Worm (Caenorhabditis elegans) whole organism, L1 larva: ENCODE results near the gene F10C2.3.

ENCODE experiments used
- C34B4.2 ChIP-seq: sonication (generic microtip); optimal IDR thresholded peaks from 2 replicates; lab custom pipeline; 2017; ENCODE audit warnings: mild to moderate bottlenecking, missing genetic modification characterization, missing compliant biosample characterization
- aha-1 ChIP-seq: fragments of 150-350 bp; optimal IDR thresholded peaks from 2 replicates; lab custom pipeline; 2014; ENCODE audit warnings: missing biosample characterization, missing genetic modification characterization
- alr-1 ChIP-seq: fragments of 200-800 bp; sonication (Bioruptor generic); optimal IDR thresholded peaks from 2 replicates; lab custom pipeline; 2018; ENCODE audit warnings: borderline replicate concordance, mild to moderate bottlenecking, missing genetic modification characterization, missing compliant biosample characterization
- aly-2 ChIP-seq: fragments of 150-350 bp; optimal IDR thresholded peaks from 2 replicates; lab custom pipeline; 2014; ENCODE audit warnings: missing biosample characterization, missing genetic modification characterization
- ceh-63 ChIP-seq: fragments of 200-800 bp; sonication (Bioruptor generic); optimal IDR thresholded peaks from 2 replicates; lab custom pipeline; 2018; ENCODE audit warnings: mild to moderate bottlenecking, missing genetic modification characterization, missing compliant biosample characterization
- ceh-8 ChIP-seq: fragments of 200-800 bp; sonication (Bioruptor generic); optimal IDR thresholded peaks from 2 replicates; lab custom pipeline; 2018; ENCODE audit warnings: mild to moderate bottlenecking, missing genetic modification characterization, moderate library complexity, missing compliant biosample characterization
- ceh-82 ChIP-seq, 3 experiments: fragments of 150-350 bp in 1 of 3; sonication (generic microtip) in 2 of 3; optimal IDR thresholded peaks; 2 replicates each; lab custom pipeline; 2014 to 2017; ENCODE audit warnings: missing biosample characterization in 3 of 3, missing genetic modification characterization in 3 of 3
- ceh-88 ChIP-seq: fragments of 200-800 bp; sonication (Bioruptor generic); IDR thresholded peaks from 2 replicates; pipeline ENCODE4 v1.3.6; 2022; ENCODE audit warnings: missing genetic modification characterization, missing compliant biosample characterization
- ceh-90 ChIP-seq: sonication (generic microtip); optimal IDR thresholded peaks from 2 replicates; lab custom pipeline; 2016; ENCODE audit warnings: missing genetic modification characterization, missing compliant biosample characterization
- ces-1 ChIP-seq: fragments of 150-350 bp; optimal IDR thresholded peaks from 2 replicates; lab custom pipeline; 2014; ENCODE audit warnings: missing biosample characterization, missing genetic modification reagents, missing genetic modification characterization
- dpl-1 ChIP-seq, 3 experiments: fragments of 150-350 bp in 2 of 3; sonication (generic microtip) in 1 of 3; optimal IDR thresholded peaks; 2 replicates each; lab custom pipeline; 2014 to 2017; ENCODE audit warnings: missing biosample characterization in 3 of 3, missing genetic modification characterization in 3 of 3, missing genetic modification reagents in 3 of 3
- dsc-1 ChIP-seq: sonication (generic microtip); optimal IDR thresholded peaks from 2 replicates; lab custom pipeline; 2016; ENCODE audit warnings: mild to moderate bottlenecking, missing genetic modification characterization, missing compliant biosample characterization
- efl-1 ChIP-seq, 4 experiments: fragments of 150-350 bp; optimal IDR thresholded peaks in 3 of 4; peaks in 1 of 4; 1 replicate in 1 of 4; 2 replicates in 3 of 4; lab custom pipeline; 2014; ENCODE audit warnings: missing biosample characterization in 2 of 4, missing genetic modification characterization in 2 of 4, missing genetic modification reagents in 2 of 4
- efl-3 ChIP-seq: fragments of 200-800 bp; sonication (Bioruptor generic); optimal IDR thresholded peaks from 2 replicates; lab custom pipeline; 2018; ENCODE audit warnings: mild to moderate bottlenecking, missing genetic modification characterization, missing compliant biosample characterization
- egl-13 ChIP-seq: sonication (generic microtip); optimal IDR thresholded peaks from 2 replicates; lab custom pipeline; 2016; ENCODE audit warnings: missing genotype, missing genetic modification reagents, missing genetic modification characterization, missing compliant biosample characterization
- elt-2 ChIP-seq: sonication (generic microtip); optimal IDR thresholded peaks from 2 replicates; lab custom pipeline; 2016; ENCODE audit warnings: missing genetic modification characterization, mild to moderate bottlenecking, inconsistent platforms, missing compliant biosample characterization, missing genetic modification reagents
- fkh-10 ChIP-seq: sonication (generic microtip); optimal IDR thresholded peaks from 2 replicates; lab custom pipeline; 2017; ENCODE audit warnings: missing biosample characterization, missing genetic modification reagents, missing genetic modification characterization
- fkh-4 ChIP-seq: sonication (generic microtip); optimal IDR thresholded peaks from 2 replicates; lab custom pipeline; 2016; ENCODE audit warnings: missing compliant biosample characterization, missing genetic modification characterization, borderline replicate concordance
- grh-1 ChIP-seq: fragments of 200-800 bp; sonication (Bioruptor generic); IDR thresholded peaks from 2 replicates; pipeline ENCODE4 v1.3.6; 2022; ENCODE audit warnings: missing genetic modification reagents, missing genetic modification characterization, missing compliant biosample characterization
- hlh-17 ChIP-seq: fragments of 200-800 bp; sonication (Bioruptor generic); optimal IDR thresholded peaks from 2 replicates; lab custom pipeline; 2018; ENCODE audit warnings: missing genetic modification characterization, mild to moderate bottlenecking, missing compliant biosample characterization, moderate library complexity, borderline replicate concordance
- hlh-4 ChIP-seq: sonication (generic microtip); optimal IDR thresholded peaks from 2 replicates; lab custom pipeline; 2016; ENCODE audit warnings: mild to moderate bottlenecking, missing genetic modification characterization, missing compliant biosample characterization
- hpl-2 ChIP-seq: fragments of 150-350 bp; optimal IDR thresholded peaks from 2 replicates; lab custom pipeline; 2014; ENCODE audit warnings: missing biosample characterization, missing genetic modification reagents, missing genetic modification characterization
- isw-1 ChIP-seq: fragments of 200-800 bp; sonication (Bioruptor generic); IDR thresholded peaks from 2 replicates; pipeline ENCODE4 v1.3.6; 2022; ENCODE audit warnings: missing genetic modification characterization, missing compliant biosample characterization
- jun-1 ChIP-seq: fragments of 150-350 bp; optimal IDR thresholded peaks from 2 replicates; lab custom pipeline; 2014; ENCODE audit warnings: missing biosample characterization, missing genetic modification reagents, missing genetic modification characterization
- lin-15B ChIP-seq: fragments of 150-350 bp; sonication (generic microtip); optimal IDR thresholded peaks from 3 replicates; lab custom pipeline; 2014; ENCODE audit warnings: missing biosample characterization, missing genetic modification characterization
- lir-3 ChIP-seq: sonication (generic microtip); optimal IDR thresholded peaks from 2 replicates; lab custom pipeline; 2016; ENCODE audit warnings: mild to moderate bottlenecking, missing genetic modification characterization, moderate library complexity, missing compliant biosample characterization; ENCODE audit not compliant: poor library complexity
- lsy-2 ChIP-seq, 2 experiments: fragments of 150-350 bp; optimal IDR thresholded peaks; 2 replicates each; lab custom pipeline; 2014; ENCODE audit warnings: missing biosample characterization in 2 of 2, missing genetic modification characterization in 2 of 2
- mab-9 ChIP-seq: fragments of 200-800 bp; sonication (Bioruptor generic); IDR thresholded peaks from 2 replicates; pipeline ENCODE4 v1.3.6; 2022; ENCODE audit warnings: missing genetic modification reagents, missing genetic modification characterization, missing compliant biosample characterization
- mdl-1 ChIP-seq, 2 experiments: fragments of 150-350 bp; optimal IDR thresholded peaks; 2 replicates each; lab custom pipeline; 2014 to 2017; ENCODE audit warnings: missing biosample characterization in 2 of 2, missing genetic modification characterization in 2 of 2, inconsistent platforms in 1 of 2
- nhr-11 ChIP-seq: fragments of 150-350 bp; optimal IDR thresholded peaks from 2 replicates; lab custom pipeline; 2014; ENCODE audit warnings: missing biosample characterization, missing genetic modification characterization
- nhr-19 ChIP-seq: fragments of 200-800 bp; sonication (Bioruptor generic); conservative IDR thresholded peaks from 2 replicates; pipeline ENCODE4 v1.3.6; 2022; ENCODE audit warnings: missing genetic modification characterization, missing compliant biosample characterization
- nhr-237 ChIP-seq: fragments of 150-350 bp; optimal IDR thresholded peaks from 2 replicates; lab custom pipeline; 2014; ENCODE audit warnings: missing biosample characterization, missing genetic modification characterization
- nhr-28 ChIP-seq: fragments of 150-350 bp; optimal IDR thresholded peaks from 2 replicates; lab custom pipeline; 2014; ENCODE audit warnings: missing biosample characterization, missing genetic modification characterization
- nhr-71 ChIP-seq: sonication (generic microtip); optimal IDR thresholded peaks from 2 replicates; lab custom pipeline; 2016; ENCODE audit warnings: mild to moderate bottlenecking, missing genetic modification characterization, moderate library complexity, missing compliant biosample characterization
- nhr-77 ChIP-seq: fragments of 150-350 bp; optimal IDR thresholded peaks from 2 replicates; lab custom pipeline; 2014; ENCODE audit warnings: missing biosample characterization, missing genetic modification characterization
- nhr-85 ChIP-seq: sonication (generic microtip); peaks from one replicate; lab custom pipeline; 2016; ENCODE audit warnings: missing genetic modification characterization, inconsistent platforms, missing compliant biosample characterization
- nhr-90 ChIP-seq: sonication (generic microtip); optimal IDR thresholded peaks from 2 replicates; lab custom pipeline; 2016; ENCODE audit warnings: mild to moderate bottlenecking, missing genetic modification characterization, missing compliant biosample characterization; ENCODE audit not compliant: poor library complexity
- pqm-1 ChIP-seq: sonication (generic microtip); optimal IDR thresholded peaks from 3 replicates; lab custom pipeline; 2017; ENCODE audit warnings: missing biosample characterization, missing genetic modification characterization
- rnt-1 ChIP-seq: sonication (generic microtip); optimal IDR thresholded peaks from 2 replicates; lab custom pipeline; 2016; ENCODE audit warnings: mild to moderate bottlenecking, missing genetic modification characterization, moderate library complexity, missing compliant biosample characterization
- skn-1 ChIP-seq: fragments of 150-350 bp; optimal IDR thresholded peaks from 2 replicates; lab custom pipeline; 2014; ENCODE audit warnings: missing biosample characterization, missing genetic modification characterization
- snpc-4 ChIP-seq: fragments of 150-350 bp; optimal IDR thresholded peaks from 2 replicates; lab custom pipeline; 2014; ENCODE audit warnings: missing biosample characterization, missing genetic modification characterization
- snu-23 ChIP-seq: sonication (generic microtip); optimal IDR thresholded peaks from 2 replicates; lab custom pipeline; 2016; ENCODE audit warnings: missing genetic modification characterization, missing compliant biosample characterization
- sox-4 ChIP-seq: sonication (generic microtip); optimal IDR thresholded peaks from 2 replicates; lab custom pipeline; 2016; ENCODE audit warnings: missing genetic modification characterization, missing compliant biosample characterization
- sup-37 ChIP-seq: fragments of 200-800 bp; sonication (Bioruptor generic); optimal IDR thresholded peaks from 2 replicates; lab custom pipeline; 2018; ENCODE audit warnings: mild to moderate bottlenecking, missing genetic modification characterization, missing compliant biosample characterization
- tbx-2 ChIP-seq: sonication (generic microtip); optimal IDR thresholded peaks from 2 replicates; lab custom pipeline; 2016; ENCODE audit warnings: missing genetic modification characterization, missing compliant biosample characterization
- unc-130 ChIP-seq: fragments of 150-350 bp; optimal IDR thresholded peaks from 2 replicates; lab custom pipeline; 2017; ENCODE audit warnings: missing biosample characterization, missing genetic modification characterization, inconsistent platforms
- unc-30 ChIP-seq: sonication (generic microtip); optimal IDR thresholded peaks from 2 replicates; lab custom pipeline; 2017; ENCODE audit warnings: missing biosample characterization, missing genetic modification characterization
- unc-62 ChIP-seq: fragments of 150-350 bp; optimal IDR thresholded peaks from 2 replicates; lab custom pipeline; 2014; ENCODE audit warnings: missing biosample characterization, missing genetic modification reagents, missing genetic modification characterization
- unc-98 ChIP-seq: fragments of 200-800 bp; sonication (Bioruptor generic); IDR thresholded peaks from 2 replicates; pipeline ENCODE4 v1.3.6; 2022; ENCODE audit warnings: missing genetic modification characterization, missing compliant biosample characterization
- vab-15 ChIP-seq: sonication (generic microtip); optimal IDR thresholded peaks from 2 replicates; lab custom pipeline; 2017; ENCODE audit warnings: missing genotype, mild to moderate bottlenecking, missing genetic modification characterization, missing compliant biosample characterization
- zag-1 ChIP-seq: fragments of 150-350 bp; optimal IDR thresholded peaks from 2 replicates; lab custom pipeline; 2014; ENCODE audit warnings: missing biosample characterization, missing genetic modification characterization
- zip-4 ChIP-seq: fragments of 200-800 bp; sonication (Bioruptor generic); optimal IDR thresholded peaks from 2 replicates; lab custom pipeline; 2018; ENCODE audit warnings: mild to moderate bottlenecking, missing genetic modification characterization, moderate library complexity, missing compliant biosample characterization
- ztf-4 ChIP-seq: fragments of 150-350 bp; optimal IDR thresholded peaks from 2 replicates; lab custom pipeline; 2014; ENCODE audit warnings: missing biosample characterization, missing genetic modification characterization

The F10C2.3 gene

DNA sequence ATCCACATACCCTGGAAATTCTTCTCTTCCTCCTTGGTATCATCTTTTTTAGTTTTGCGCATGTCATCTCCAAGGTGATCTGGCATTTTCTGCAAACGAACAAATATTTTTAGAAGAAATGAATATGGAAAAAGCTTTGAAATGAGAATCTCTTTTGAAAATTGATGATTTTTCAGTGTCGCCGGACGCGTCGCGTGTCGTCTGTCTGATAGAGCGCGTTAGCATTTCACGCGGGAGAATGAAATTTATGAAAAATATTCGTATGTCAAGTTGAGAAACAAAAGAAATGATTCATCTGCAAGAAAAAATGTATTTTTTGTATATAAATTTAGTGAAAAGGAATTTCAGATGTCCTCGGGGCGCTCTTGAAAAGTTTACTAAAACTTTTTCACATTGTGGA is 37.8 kb upstream of the F10C2.3 start, which contains the start of gene rpt-1 (continued):
- no peak for TF ChIP-seq unc-30 (tag; lab: Kevin White, UChicago)
- TF ChIP-seq unc-130 (tag; lab: Kevin White, UChicago) = peak; percentile 79
- TF ChIP-seq sox-4 = no peak
- TF ChIP-seq lir-3 (tag; lab: Kevin White, UChicago) = no peak
- TF ChIP-seq skn-1 = peak; percentile 99
- peak; percentile 56 for TF ChIP-seq rnt-1 (tag; lab: Kevin White, UChicago)
- no peak for TF ChIP-seq egl-13 (tag; lab: Kevin White, UChicago)
- no peak for TF ChIP-seq ceh-8 (GFP tag; lab: Kevin White, UChicago)
- TF ChIP-seq ces-1 (GFP tag; lab: Kevin White, UChicago) = no peak
- peak; percentile 59 for TF ChIP-seq nhr-85 (tag; lab: Kevin White, UChicago)
- TF ChIP-seq zag-1 (tag; lab: Kevin White, UChicago) = no peak
- no peak for TF ChIP-seq nhr-237
- TF ChIP-seq fkh-10 (GFP tag; lab: Kevin White, UChicago) = no peak
- TF ChIP-seq tbx-2 (tag; lab: Kevin White, UChicago) = peak; percentile 60
- peak in 1 of 2 experiments; percentile 68 for TF ChIP-seq mdl-1 (tag; optimal IDR thresholded peaks at IDR 0.05; lab: Kevin White, UChicago)
- no peak for TF ChIP-seq ceh-88 (GFP tag; lab: Robert Waterston, UW)
- TF ChIP-seq ceh-63 (GFP tag; lab: Kevin White, UChicago) = no peak
- TF ChIP-seq ztf-4 (tag; lab: Kevin White, UChicago) = no peak
- TF ChIP-seq nhr-71 (tag; lab: Kevin White, UChicago) = peak; percentile 69
- peak; percentile 49 for TF ChIP-seq nhr-19 (GFP tag; lab: Robert Waterston, UW)
- TF ChIP-seq unc-98 (GFP tag; lab: Robert Waterston, UW) = no peak
- TF ChIP-seq jun-1 (tag; lab: Kevin White, UChicago) = peak; percentile 1
- peak; percentile 94 for TF ChIP-seq snpc-4
- no peak for TF ChIP-seq fkh-4
- TF ChIP-seq mab-9 (GFP tag; lab: Robert Waterston, UW) = no peak
- TF ChIP-seq ceh-90 (tag; lab: Kevin White, UChicago) = no peak
- TF ChIP-seq nhr-11 (tag; lab: Kevin White, UChicago) = no peak
- TF ChIP-seq nhr-77 = peak; percentile 34
- no peak for TF ChIP-seq sup-37 (GFP tag; lab: Kevin White, UChicago)
- no peak for TF ChIP-seq grh-1
- TF ChIP-seq nhr-28 (tag; lab: Kevin White, UChicago) = no peak
- peak; percentile 85 to 95 (median 91) for TF ChIP-seq dpl-1 (GFP tag; optimal IDR thresholded peaks at IDR 0.05; lab: Kevin White, UChicago)
- TF ChIP-seq lsy-2 (tag; optimal IDR thresholded peaks at IDR 0.05; lab: Kevin White, UChicago) = peak; percentile 66 to 88
- TF ChIP-seq hlh-17 (GFP tag; lab: Kevin White, UChicago) = no peak
- TF ChIP-seq aly-2 (tag; lab: Kevin White, UChicago) = peak; percentile 21
- TF ChIP-seq isw-1 (GFP tag; lab: Robert Waterston, UW) = peak; percentile 52
- peak; percentile 92 to 98 for TF ChIP-seq efl-1 (optimal IDR thresholded peaks at IDR 0.05; lab: Kevin White, UChicago)
- TF ChIP-seq efl-1 (GFP tag; optimal IDR thresholded peaks at IDR 0.05 in 1 of 2; lab: Kevin White, UChicago) = peak; percentile 91 to 99
- TF ChIP-seq vab-15 (tag; lab: Kevin White, UChicago) = no peak
- TF ChIP-seq aha-1 = no peak
- no peak for TF ChIP-seq hlh-4 (tag; lab: Kevin White, UChicago)
- TF ChIP-seq efl-3 (GFP tag; lab: Kevin White, UChicago) = no peak
- peak; percentile 83 for TF ChIP-seq lin-15B
- no peak for TF ChIP-seq zip-4 (GFP tag; lab: Kevin White, UChicago)
- TF ChIP-seq unc-62 = no peak
- TF ChIP-seq pqm-1 = no peak
- TF ChIP-seq C34B4.2 (tag; lab: Kevin White, UChicago) = no peak
- peak; percentile 41 to 76 (median 71) for TF ChIP-seq ceh-82 (tag; optimal IDR thresholded peaks at IDR 0.05; lab: Kevin White, UChicago)
- TF ChIP-seq dsc-1 = peak; percentile 32
- TF ChIP-seq snu-23 = peak; percentile 68
- TF ChIP-seq elt-2 (tag; lab: Kevin White, UChicago) = no peak
- no peak for TF ChIP-seq hpl-2 (GFP tag; lab: Kevin White, UChicago)
- TF ChIP-seq nhr-90 (tag; lab: Kevin White, UChicago) = peak; percentile 6
- TF ChIP-seq alr-1 (tag; lab: Kevin White, UChicago) = no peak
